Fruit fly (Drosophila melanogaster) whole organism, adult: ENCODE data around the gene CG15818.
A peak's percentile ranks its signal among the peaks of the same experiment; 100 is the strongest.

ENCODE experiments used
- CG11617 ChIP-seq: fragments of 200-800 bp; sonication (Bioruptor generic); optimal IDR thresholded peaks from 2 replicates; lab custom pipeline; 2017; ENCODE audit warnings: mild to moderate bottlenecking, missing biosample characterization, missing genetic modification reagents, missing genetic modification characterization
- CG12768 ChIP-seq: fragments of 200-800 bp; sonication (Bioruptor generic); optimal IDR thresholded peaks from 2 replicates; lab custom pipeline; 2017; ENCODE audit warnings: missing biosample characterization, missing genetic modification characterization, mild to moderate bottlenecking, moderate library complexity, missing genetic modification reagents
- CG14711 ChIP-seq: fragments of 200-800 bp; sonication (Bioruptor generic); optimal IDR thresholded peaks from 2 replicates; lab custom pipeline; 2018; ENCODE audit warnings: missing biosample characterization, mild to moderate bottlenecking, missing genetic modification characterization, moderate library complexity
- CG1620 ChIP-seq: fragments of 200-800 bp; sonication (Bioruptor generic); optimal IDR thresholded peaks from 2 replicates; lab custom pipeline; 2016; ENCODE audit warnings: missing biosample characterization, missing genetic modification characterization
- CG33017 ChIP-seq: fragments of 200-800 bp; sonication (Bioruptor generic); optimal IDR thresholded peaks from 2 replicates; lab custom pipeline; 2018; ENCODE audit warnings: missing biosample characterization, mild to moderate bottlenecking, missing genetic modification characterization, moderate library complexity
- CG5204 ChIP-seq: fragments of 200-800 bp; sonication (Bioruptor generic); optimal IDR thresholded peaks from 2 replicates; lab custom pipeline; 2016; ENCODE audit warnings: missing biosample characterization, missing genetic modification characterization
- CG7045 ChIP-seq: fragments of 200-800 bp; sonication (Bioruptor generic); optimal IDR thresholded peaks from 2 replicates; lab custom pipeline; 2017; ENCODE audit warnings: missing biosample characterization, mild to moderate bottlenecking, missing genetic modification characterization
- CG7101 ChIP-seq: fragments of 200-800 bp; sonication (Bioruptor generic); optimal IDR thresholded peaks from 2 replicates; lab custom pipeline; 2018; ENCODE audit warnings: missing biosample characterization, mild to moderate bottlenecking, missing genetic modification characterization, moderate library complexity
- Clk ChIP-seq: fragments of 200-800 bp; sonication (Bioruptor generic); optimal IDR thresholded peaks from 2 replicates; lab custom pipeline; 2017; ENCODE audit warnings: missing biosample characterization, missing genetic modification characterization
- Crg-1 ChIP-seq: fragments of 200-800 bp; sonication (Bioruptor generic); optimal IDR thresholded peaks from 2 replicates; lab custom pipeline; 2016; ENCODE audit warnings: missing biosample characterization, missing genetic modification characterization
- Hr96 ChIP-seq: fragments of 200-800 bp; sonication (Bioruptor generic); optimal IDR thresholded peaks from 2 replicates; lab custom pipeline; 2016; ENCODE audit warnings: missing biosample characterization, missing genetic modification characterization
- Mnt ChIP-seq: fragments of 200-800 bp; sonication (Bioruptor generic); optimal IDR thresholded peaks from 2 replicates; lab custom pipeline; 2016; ENCODE audit warnings: missing biosample characterization, mild to moderate bottlenecking, missing genetic modification characterization
- bab1 ChIP-seq: fragments of 200-800 bp; sonication (Bioruptor generic); optimal IDR thresholded peaks from 3 replicates; lab custom pipeline; 2019; ENCODE audit warnings: missing biosample characterization, mild to moderate bottlenecking, missing genetic modification characterization, moderate library complexity
- cic ChIP-seq: fragments of 200-800 bp; sonication (Bioruptor generic); optimal IDR thresholded peaks from 2 replicates; lab custom pipeline; 2017; ENCODE audit warnings: missing biosample characterization, mild to moderate bottlenecking, missing genetic modification characterization, moderate library complexity
- cnc ChIP-seq, 2 experiments: fragments of >200 bp; optimal IDR thresholded peaks; 2 replicates each; lab custom pipeline; 2017
- kay ChIP-seq: fragments of 200-800 bp; sonication (Bioruptor generic); peaks from one replicate; lab custom pipeline; 2016; ENCODE audit warnings: missing biosample characterization, missing genetic modification characterization, borderline replicate concordance
- ovo ChIP-seq: fragments of 200-800 bp; sonication (Bioruptor generic); optimal IDR thresholded peaks from 2 replicates; lab custom pipeline; 2016; ENCODE audit warnings: missing biosample characterization, missing genetic modification characterization
- pad ChIP-seq: fragments of 200-800 bp; sonication (Bioruptor generic); optimal IDR thresholded peaks from 3 replicates; lab custom pipeline; 2017; ENCODE audit warnings: missing biosample characterization, missing genetic modification characterization, mild to moderate bottlenecking, moderate library complexity, missing genetic modification reagents
- tj ChIP-seq: fragments of 200-800 bp; sonication (Bioruptor generic); optimal IDR thresholded peaks from 3 replicates; lab custom pipeline; 2017; ENCODE audit warnings: missing biosample characterization, mild to moderate bottlenecking, missing genetic modification characterization, moderate library complexity
- toe ChIP-seq: fragments of 200-800 bp; sonication (Bioruptor generic); optimal IDR thresholded peaks from 2 replicates; lab custom pipeline; 2016; ENCODE audit warnings: missing biosample characterization, missing genetic modification characterization

CG15818 gene

DNA sequence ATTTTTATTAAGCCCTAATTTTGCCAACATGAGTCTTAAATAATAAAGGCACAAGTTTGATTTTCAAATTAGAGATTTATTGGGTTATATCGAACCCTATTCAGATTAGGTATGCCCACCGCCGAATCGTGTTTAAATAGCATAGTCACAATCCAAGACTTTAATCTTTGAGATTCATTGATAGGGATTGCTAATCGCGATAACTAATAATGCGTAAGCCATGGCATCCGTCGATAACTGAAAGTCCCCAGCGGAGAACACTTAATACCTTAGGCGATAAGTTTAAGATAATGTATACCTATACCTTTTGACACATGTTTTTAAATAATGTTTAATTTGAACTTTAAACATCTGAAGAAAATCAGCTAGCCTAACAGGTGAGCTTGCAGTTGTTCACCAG is 24.8 kb downstream of the CG15818 start:
- TF ChIP-seq Mnt (GFP tag; lab: Kevin White, UChicago), result no peak
- TF ChIP-seq CG1620 (GFP tag; lab: Kevin White, UChicago), result no peak
- no peak for TF ChIP-seq CG11617 (GFP tag; lab: Kevin White, UChicago)
- TF ChIP-seq bab1 (GFP tag; lab: Kevin White, UChicago), result no peak
- TF ChIP-seq CG7045 (GFP tag; lab: Kevin White, UChicago), result no peak
- no peak for TF ChIP-seq Hr96 (GFP tag; lab: Kevin White, UChicago)
- TF ChIP-seq CG12768 (GFP tag; lab: Kevin White, UChicago), result no peak
- TF ChIP-seq kay (GFP tag; lab: Kevin White, UChicago), result no peak
- TF ChIP-seq CG33017 (tag; lab: Kevin White, UChicago), result no peak
- TF ChIP-seq pad, result no peak
- no peak for TF ChIP-seq CG7101 (tag; lab: Kevin White, UChicago)
- no peak for TF ChIP-seq cnc (optimal IDR thresholded peaks at IDR 0.05; lab: Kevin White, UChicago)
- no peak for TF ChIP-seq Crg-1
- TF ChIP-seq Clk, result no peak

DNA sequence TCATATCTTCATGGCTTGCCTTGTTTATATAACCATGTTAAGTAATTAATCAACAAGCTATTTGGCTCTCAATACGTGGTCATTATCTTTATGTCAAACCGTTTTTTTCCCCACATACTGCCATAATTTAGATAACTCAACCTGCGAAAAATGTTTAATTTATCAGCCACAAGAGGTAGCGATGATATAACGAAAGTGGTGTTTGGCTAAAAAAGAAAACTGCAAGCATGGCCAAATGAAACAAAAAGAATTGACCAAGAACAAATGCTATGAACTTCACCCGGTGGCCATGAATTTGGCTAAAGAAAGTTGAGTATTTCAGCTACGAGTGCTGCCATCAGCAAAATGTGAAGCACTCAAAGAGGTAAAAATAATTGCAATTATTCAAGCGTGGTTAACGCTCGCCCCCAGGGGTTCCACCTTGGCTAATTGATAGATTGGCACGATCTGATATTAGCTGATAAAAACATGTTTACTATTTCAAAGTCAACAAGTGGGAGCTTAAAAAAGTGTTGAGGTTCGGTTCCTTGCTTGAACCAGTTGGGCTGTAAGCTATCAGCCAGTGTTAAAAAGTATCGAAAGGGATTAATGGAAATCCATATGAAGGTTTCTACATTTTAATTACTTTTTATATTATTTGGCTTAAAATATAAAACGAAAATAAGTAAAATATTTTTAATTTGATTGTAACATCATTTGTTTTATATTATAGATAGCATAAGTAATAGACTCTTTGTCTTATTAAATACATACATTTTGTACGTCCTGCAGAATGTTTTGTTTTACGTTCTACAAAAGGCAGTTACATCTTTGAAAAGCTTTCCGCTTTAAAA is 26.0 kb downstream of the CG15818 start:
- peak; percentile 55 for TF ChIP-seq Clk
- TF ChIP-seq CG11617 (GFP tag; lab: Kevin White, UChicago), result peak; percentile 57
- TF ChIP-seq CG12768 (GFP tag; lab: Kevin White, UChicago), result peak; percentile 72
- TF ChIP-seq toe (GFP tag; lab: Kevin White, UChicago), result peak; percentile 81
- TF ChIP-seq cic (GFP tag; lab: Kevin White, UChicago), result peak; percentile 93
- TF ChIP-seq pad, result peak; percentile 72
- TF ChIP-seq ovo (GFP tag; lab: Kevin White, UChicago), result peak; percentile 89
- TF ChIP-seq cnc (optimal IDR thresholded peaks at IDR 0.05; lab: Kevin White, UChicago), result no peak
- TF ChIP-seq Hr96 (GFP tag; lab: Kevin White, UChicago), result peak; percentile 75
- peak; percentile 62 for TF ChIP-seq CG5204 (GFP tag; lab: Kevin White, UChicago)
- peak; percentile 66 for TF ChIP-seq Mnt (GFP tag; lab: Kevin White, UChicago)
- peak; percentile 57 for TF ChIP-seq CG14711 (tag; lab: Kevin White, UChicago)
- peak; percentile 79 for TF ChIP-seq CG7101 (tag; lab: Kevin White, UChicago)
- TF ChIP-seq bab1 (GFP tag; lab: Kevin White, UChicago), result peak; percentile 27
- peak; percentile 65 for TF ChIP-seq CG33017 (tag; lab: Kevin White, UChicago)
- peak; percentile 93 for TF ChIP-seq kay (GFP tag; lab: Kevin White, UChicago)
- TF ChIP-seq CG7045 (GFP tag; lab: Kevin White, UChicago), result peak; percentile 76
- TF ChIP-seq tj (GFP tag; lab: Kevin White, UChicago), result peak; percentile 85
- peak; percentile 96 for TF ChIP-seq Crg-1
- peak; percentile 94 for TF ChIP-seq CG1620 (GFP tag; lab: Kevin White, UChicago)

DNA sequence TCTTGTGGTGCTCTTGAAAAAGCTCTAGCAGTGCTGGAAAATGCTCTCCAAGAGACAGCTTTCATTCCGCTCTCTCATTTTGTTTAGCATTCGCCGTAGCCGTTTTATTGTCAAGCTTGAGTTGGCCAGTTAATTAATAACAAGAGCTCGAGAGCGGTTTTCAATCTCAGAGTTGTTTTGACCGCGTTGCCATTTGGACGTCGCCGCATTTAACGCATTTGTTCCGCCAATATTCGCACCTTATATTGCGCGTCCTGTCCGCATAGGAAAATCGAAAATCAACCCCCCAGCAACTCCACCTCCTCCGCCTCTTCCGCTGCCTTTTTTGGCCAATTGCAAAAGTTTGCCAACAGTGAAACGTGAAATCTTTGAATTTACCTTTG is 26.6 kb downstream of the CG15818 start, which contains the start of gene CG5973:
Gene CG5973 (plus strand): TSS at position 168 of the 383 bp plus-strand sequence.
- TF ChIP-seq CG33017 (tag; lab: Kevin White, UChicago) (no peak), tj (GFP tag; lab: Kevin White, UChicago) (no peak), bab1 (GFP tag; lab: Kevin White, UChicago) (no peak), CG1620 (GFP tag; lab: Kevin White, UChicago) (no peak), pad (no peak), CG12768 (GFP tag; lab: Kevin White, UChicago) (no peak), CG5204 (GFP tag; lab: Kevin White, UChicago) (no peak), CG14711 (tag; lab: Kevin White, UChicago) (no peak), Mnt (GFP tag; lab: Kevin White, UChicago) (no peak), CG7101 (tag; lab: Kevin White, UChicago) (no peak), cic (GFP tag; lab: Kevin White, UChicago) (no peak), ovo (GFP tag; lab: Kevin White, UChicago) (no peak), kay (GFP tag; lab: Kevin White, UChicago) (no peak), Clk (no peak), CG7045 (GFP tag; lab: Kevin White, UChicago) (no peak)

DNA sequence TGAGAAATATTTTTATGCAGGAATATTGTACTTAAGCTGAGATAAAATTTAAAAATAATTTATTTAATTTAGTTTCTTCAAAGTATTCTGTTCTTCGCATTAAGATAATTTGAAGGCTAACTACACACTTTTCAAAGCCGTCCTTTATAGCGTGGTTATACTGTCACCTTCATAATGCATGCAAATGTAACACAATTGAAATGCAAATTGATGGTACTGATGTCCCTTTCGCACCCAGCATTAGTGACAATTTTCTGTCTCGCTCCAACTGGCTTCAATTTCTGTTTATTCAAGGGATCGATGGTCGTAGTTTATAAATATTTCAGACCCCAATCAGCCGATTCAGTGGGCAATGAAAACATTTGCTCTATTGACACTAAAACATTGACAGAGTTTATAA is 27.8 kb downstream of the CG15818 start:
- TF ChIP-seq CG7101 (tag; lab: Kevin White, UChicago) (peak; percentile 2), Mnt (GFP tag; lab: Kevin White, UChicago) (no peak), pad (no peak), CG12768 (GFP tag; lab: Kevin White, UChicago) (no peak), CG33017 (tag; lab: Kevin White, UChicago) (peak; percentile 36), bab1 (GFP tag; lab: Kevin White, UChicago) (peak; percentile 9), Crg-1 (no peak), Hr96 (GFP tag; lab: Kevin White, UChicago) (no peak), cnc (optimal IDR thresholded peaks at IDR 0.05; lab: Kevin White, UChicago) (no peak), CG11617 (GFP tag; lab: Kevin White, UChicago) (no peak), tj (GFP tag; lab: Kevin White, UChicago) (peak; percentile 19), Clk (no peak)

DNA sequence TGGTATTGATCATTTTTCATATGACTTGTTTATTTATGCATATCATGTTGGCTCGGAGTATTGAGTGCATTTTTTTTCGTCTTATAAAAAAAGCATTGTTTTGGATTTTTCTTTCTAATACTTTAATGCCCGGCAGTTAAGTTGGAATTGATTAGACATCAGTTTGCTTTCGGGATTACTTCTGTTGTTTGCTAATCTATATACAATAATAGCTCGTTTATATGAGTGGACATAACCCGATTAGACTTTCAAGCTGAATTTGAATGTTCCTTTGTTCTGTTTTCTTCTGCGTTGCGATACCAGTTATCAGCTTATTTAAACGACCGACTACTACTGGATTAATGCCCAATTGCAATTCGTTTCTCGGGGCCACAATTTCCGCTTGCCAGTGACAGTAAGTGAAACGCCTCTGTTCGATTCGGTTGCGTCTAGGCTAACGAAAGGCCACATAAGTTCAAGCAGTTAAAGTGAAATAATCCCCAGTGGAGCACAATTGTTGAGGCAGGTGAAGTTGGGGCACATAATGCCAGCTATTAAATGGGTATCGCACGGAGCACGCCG is 29.8 kb downstream of the CG15818 start:
- no peak for TF ChIP-seq CG7045 (GFP tag; lab: Kevin White, UChicago)
- no peak for TF ChIP-seq pad
- TF ChIP-seq tj (GFP tag; lab: Kevin White, UChicago), result no peak
- no peak for TF ChIP-seq Crg-1
- no peak for TF ChIP-seq Clk
- TF ChIP-seq Hr96 (GFP tag; lab: Kevin White, UChicago), result no peak
- peak; percentile 69 for TF ChIP-seq kay (GFP tag; lab: Kevin White, UChicago)
- TF ChIP-seq CG5204 (GFP tag; lab: Kevin White, UChicago), result no peak
- peak; percentile 5 for TF ChIP-seq CG12768 (GFP tag; lab: Kevin White, UChicago)
- TF ChIP-seq CG1620 (GFP tag; lab: Kevin White, UChicago), result no peak
- no peak for TF ChIP-seq ovo (GFP tag; lab: Kevin White, UChicago)
- no peak for TF ChIP-seq CG7101 (tag; lab: Kevin White, UChicago)
- no peak for TF ChIP-seq CG11617 (GFP tag; lab: Kevin White, UChicago)
- peak; percentile 25 for TF ChIP-seq cic (GFP tag; lab: Kevin White, UChicago)
- TF ChIP-seq CG33017 (tag; lab: Kevin White, UChicago), result no peak
- peak in 1 of 2 experiments; percentile 13 for TF ChIP-seq cnc (optimal IDR thresholded peaks at IDR 0.05; lab: Kevin White, UChicago)
- TF ChIP-seq bab1 (GFP tag; lab: Kevin White, UChicago), result no peak
- no peak for TF ChIP-seq toe (GFP tag; lab: Kevin White, UChicago)
- no peak for TF ChIP-seq CG14711 (tag; lab: Kevin White, UChicago)
- TF ChIP-seq Mnt (GFP tag; lab: Kevin White, UChicago), result no peak
